Comparison of ENCODE assay signal across 2 worm cellular contexts in genomic region chrII:10798429-10798893, ce11.
TF ChIP-seq lines count a peak whose summit lies in the region.

Gene npp-19, minus strand, starts transcription at chrII:10798479.

TF ChIP-seq in whole organism, L2 larva, 48 proteins besides CTCF, POLR2A, EP300 and RAD21 (continued from another document):
- TF ChIP-seq crh-2 (tag; optimal IDR thresholded peaks at IDR 0.05; lab: Kevin White, UChicago) (peak; percentile 60), nhr-25 (tag; optimal IDR thresholded peaks at IDR 0.05; lab: Kevin White, UChicago) (no peak), unc-39 (tag; optimal IDR thresholded peaks at IDR 0.05; lab: Kevin White, UChicago) (no peak), fos-1 (tag; optimal IDR thresholded peaks at IDR 0.05; lab: Kevin White, UChicago) (peak; percentile 48), snpc-4 (tag; optimal IDR thresholded peaks at IDR 0.05; lab: Kevin White, UChicago) (no peak)

TF ChIP-seq in whole organism, L4 larva, 104 proteins besides CTCF, POLR2A, EP300 and RAD21 (continued from another document):
- TF ChIP-seq mes-2 (tag; optimal IDR thresholded peaks at IDR 0.05; lab: Kevin White, UChicago; ENCODE audit: poor library complexity, severe bottlenecking), result peak; percentile 83
- TF ChIP-seq aly-2 (tag; optimal IDR thresholded peaks at IDR 0.05; lab: Kevin White, UChicago), result no peak
- TF ChIP-seq lin-39 (tag; optimal IDR thresholded peaks at IDR 0.05; lab: Kevin White, UChicago), result no peak
- TF ChIP-seq R02D3.7 (tag; optimal IDR thresholded peaks at IDR 0.05; lab: Kevin White, UChicago), result no peak
- no peak for TF ChIP-seq arid-1 (GFP tag; conservative IDR thresholded peaks at IDR 0.05; lab: Robert Waterston, UW)
- TF ChIP-seq hif-1 (tag; optimal IDR thresholded peaks at IDR 0.05; lab: Kevin White, UChicago), result no peak
